Worm (Caenorhabditis elegans) whole organism, L4 larva: Measurements from ENCODE around the gene slc-25A18.1.

Experiments
- egl-27 ChIP-seq: sonication (generic microtip); optimal IDR thresholded peaks from 3 replicates; lab custom pipeline; 2017; ENCODE audit warnings: missing biosample characterization, missing genetic modification reagents, missing genetic modification characterization
- skn-1 ChIP-seq: fragments of 150-350 bp; optimal IDR thresholded peaks from 2 replicates; lab custom pipeline; 2014; ENCODE audit warnings: missing biosample characterization, missing genetic modification characterization

- TF ChIP-seq skn-1 (tag; lab: Kevin White, UChicago): no peak
- TF ChIP-seq egl-27 (tag; lab: Kevin White, UChicago): no peak
These were observed 41.3 kb downstream of the slc-25A18.1 start, which contains the start of gene rgs-10 for ce11 chrX:14962456-14962855.
